Fruit fly (Drosophila melanogaster) whole organism, pupa: Measurements from ENCODE around the gene fry.

Experiments
- CG10348 ChIP-seq: fragments of 200-800 bp; sonication (Bioruptor generic); IDR thresholded peaks from 2 replicates; pipeline ENCODE4 v1.3.6; 2022; ENCODE audit warnings: missing biosample characterization, missing genetic modification characterization
- CG13204 ChIP-seq: fragments of 200-800 bp; sonication (Bioruptor generic); optimal IDR thresholded peaks from 2 replicates; lab custom pipeline; 2018; ENCODE audit warnings: missing biosample characterization, mild to moderate bottlenecking, missing genetic modification characterization, moderate library complexity
- CG14655 ChIP-seq: fragments of 200-800 bp; sonication (Bioruptor generic); optimal IDR thresholded peaks from 3 replicates; lab custom pipeline; 2017; ENCODE audit warnings: mild to moderate bottlenecking, missing biosample characterization, missing genetic modification reagents, missing genetic modification characterization
- CG34367 ChIP-seq: fragments of 200-800 bp; sonication (Bioruptor generic); optimal IDR thresholded peaks from 2 replicates; lab custom pipeline; 2018; ENCODE audit warnings: missing biosample characterization, mild to moderate bottlenecking, missing genetic modification characterization
- CG4496 ChIP-seq: fragments of 200-800 bp; sonication (Bioruptor generic); IDR thresholded peaks from 3 replicates; pipeline ENCODE4 v1.3.6; 2022; ENCODE audit warnings: missing biosample characterization, missing genetic modification characterization
- CG9948 ChIP-seq: fragments of 200-800 bp; sonication (Bioruptor generic); optimal IDR thresholded peaks from 2 replicates; lab custom pipeline; 2018; ENCODE audit warnings: missing biosample characterization, mild to moderate bottlenecking, missing genetic modification characterization, moderate library complexity
- EcR ChIP-seq: fragments of 200-800 bp; sonication (Bioruptor generic); optimal IDR thresholded peaks from 3 replicates; lab custom pipeline; 2019; ENCODE audit warnings: missing biosample characterization, missing genetic modification characterization, mild to moderate bottlenecking, moderate library complexity, missing genetic modification reagents
- Ets98B ChIP-seq: fragments of 200-800 bp; sonication (Bioruptor generic); IDR thresholded peaks from 2 replicates; pipeline ENCODE4 v1.3.6; 2022; ENCODE audit warnings: missing biosample characterization, missing genetic modification characterization
- Pif1A ChIP-seq: fragments of 200-800 bp; sonication (Bioruptor generic); optimal IDR thresholded peaks from 3 replicates; lab custom pipeline; 2016; ENCODE audit warnings: missing biosample characterization, missing genetic modification characterization
- Pif1B ChIP-seq: fragments of 200-800 bp; sonication (Bioruptor generic); optimal IDR thresholded peaks from 3 replicates; lab custom pipeline; 2016; ENCODE audit warnings: missing biosample characterization, missing genetic modification characterization
- fd96Ca ChIP-seq: fragments of 200-800 bp; sonication (Bioruptor generic); IDR thresholded peaks from 3 replicates; pipeline ENCODE4 v1.3.6; 2022; ENCODE audit warnings: missing biosample characterization, missing genetic modification characterization

dm6 chr3L:9704162-9704748 is 25.4 kb upstream of the fry start, which contains the start of gene CG16711:
- TF ChIP-seq Pif1B (no peak), CG13204 (GFP tag; lab: Kevin White, UChicago) (no peak), CG4496 (GFP tag; lab: Robert Waterston, UW) (no peak), EcR (GFP tag; lab: Kevin White, UChicago) (no peak), Ets98B (GFP tag; lab: Robert Waterston, UW) (no peak), CG9948 (no peak), CG14655 (GFP tag; lab: Kevin White, UChicago) (no peak), fd96Ca (no peak), Pif1A (GFP tag; lab: Kevin White, UChicago) (no peak), CG10348 (GFP tag; lab: Robert Waterston, UW) (no peak), CG34367 (tag; lab: Kevin White, UChicago) (no peak)
